Worm (Caenorhabditis elegans) whole organism, L1 larva: ENCODE measurements around the gene sri-38.

Experiments
- Y116A8C.19 ChIP-seq: sonication (generic microtip); optimal IDR thresholded peaks from 2 replicates; lab custom pipeline; 2016; ENCODE audit warnings: missing compliant biosample characterization, missing genetic modification characterization, borderline replicate concordance
- aly-2 ChIP-seq: fragments of 150-350 bp; optimal IDR thresholded peaks from 2 replicates; lab custom pipeline; 2014; ENCODE audit warnings: missing biosample characterization, missing genetic modification characterization
- blmp-1 ChIP-seq: fragments of 150-350 bp; optimal IDR thresholded peaks from 2 replicates; lab custom pipeline; 2014; ENCODE audit warnings: missing biosample characterization, missing genetic modification characterization
- ets-5 ChIP-seq: fragments of 200-800 bp; sonication (Bioruptor generic); IDR thresholded peaks from 2 replicates; pipeline ENCODE4 v1.3.6; 2022; ENCODE audit warnings: missing genetic modification characterization, missing compliant biosample characterization
- lir-3 ChIP-seq: sonication (generic microtip); optimal IDR thresholded peaks from 2 replicates; lab custom pipeline; 2016; ENCODE audit warnings: mild to moderate bottlenecking, missing genetic modification characterization, moderate library complexity, missing compliant biosample characterization; ENCODE audit not compliant: poor library complexity
- pag-3 ChIP-seq: sonication (generic microtip); optimal IDR thresholded peaks from 2 replicates; lab custom pipeline; 2017; ENCODE audit warnings: missing genetic modification characterization, mild to moderate bottlenecking, missing compliant biosample characterization, antibody characterized with exemption, borderline replicate concordance; ENCODE audit not compliant: insufficient read depth
- skn-1 ChIP-seq: fragments of 150-350 bp; optimal IDR thresholded peaks from 2 replicates; lab custom pipeline; 2014; ENCODE audit warnings: missing biosample characterization, missing genetic modification characterization
- tbx-2 ChIP-seq: sonication (generic microtip); optimal IDR thresholded peaks from 2 replicates; lab custom pipeline; 2016; ENCODE audit warnings: missing genetic modification characterization, missing compliant biosample characterization
- ztf-4 ChIP-seq: fragments of 150-350 bp; optimal IDR thresholded peaks from 2 replicates; lab custom pipeline; 2014; ENCODE audit warnings: missing biosample characterization, missing genetic modification characterization

- TF ChIP-seq pag-3 (tag; lab: Kevin White, UChicago) (no peak), tbx-2 (no peak), Y116A8C.19 (tag; lab: Kevin White, UChicago) (no peak), skn-1 (tag; lab: Kevin White, UChicago) (no peak), lir-3 (no peak), blmp-1 (tag; lab: Kevin White, UChicago) (no peak), ztf-4 (tag; lab: Kevin White, UChicago) (no peak), aly-2 (no peak), ets-5 (no peak)
Measured at ce11 chrII:2641777-2642176, 31.1 kb downstream of the sri-38 start, which contains the start of gene F22E5.7.
